Worm (Caenorhabditis elegans): ENCODE data around the gene rfth-1.

rfth-1 gene

ce11 chrIV:4472418-4473173, 38.5 kb downstream of the rfth-1 start (continued):
- TF ChIP-seq F37D6.2 (tag; optimal IDR thresholded peaks at IDR 0.05) (no peak), nhr-41 (GFP tag; IDR thresholded peaks at IDR 0.05) (no peak), dpl-1 (GFP tag; optimal IDR thresholded peaks at IDR 0.05) (no peak), madf-5 (GFP tag; IDR thresholded peaks at IDR 0.05) (no peak), ceh-28 (tag; optimal IDR thresholded peaks at IDR 0.05) (no peak), jun-1 (tag; optimal IDR thresholded peaks at IDR 0.05) (no peak), fos-1 (tag; optimal IDR thresholded peaks at IDR 0.05) (no peak), R02D3.7 (tag; optimal IDR thresholded peaks at IDR 0.05) (no peak), dve-1 (tag; optimal IDR thresholded peaks at IDR 0.05; ENCODE audit: insufficient read depth) (peak; percentile 36), nhr-102 (tag; optimal IDR thresholded peaks at IDR 0.05) (no peak), zag-1 (tag; optimal IDR thresholded peaks at IDR 0.05) (no peak), snpc-1.2 (GFP tag; IDR thresholded peaks at IDR 0.05) (no peak), daf-19 (GFP tag; conservative IDR thresholded peaks at IDR 0.05) (no peak), egl-43 (GFP tag; IDR thresholded peaks at IDR 0.05) (no peak; the same call in 1 of the 2 replicates), pha-4 (GFP tag; IDR thresholded peaks at IDR 0.05) (no peak), pha-4 (tag; optimal IDR thresholded peaks at IDR 0.05) (no peak), nhr-6 (tag; optimal IDR thresholded peaks at IDR 0.05) (no peak), ceh-82 (tag; optimal IDR thresholded peaks at IDR 0.05) (no peak), Y48G9A.11 (GFP tag; IDR thresholded peaks at IDR 0.05) (no peak), lin-13 (GFP tag; optimal IDR thresholded peaks at IDR 0.05) (no peak), lim-7 (GFP tag; IDR thresholded peaks at IDR 0.05) (no peak), lsy-2 (tag; optimal IDR thresholded peaks at IDR 0.05) (no peak), ceh-62 (tag; optimal IDR thresholded peaks at IDR 0.05) (no peak), lir-3 (tag; optimal IDR thresholded peaks at IDR 0.05) (no peak), mxl-2 (GFP tag; conservative IDR thresholded peaks at IDR 0.05) (no peak), F44E2.7 (GFP tag; IDR thresholded peaks at IDR 0.05) (no peak), daf-8 (GFP tag; IDR thresholded peaks at IDR 0.05) (no peak), ctbp-1 (GFP tag; IDR thresholded peaks at IDR 0.05) (no peak), gei-8 (GFP tag; optimal IDR thresholded peaks at IDR 0.05) (no peak), F26F4.8 (GFP tag; conservative IDR thresholded peaks at IDR 0.05) (no peak), nhr-25 (tag; optimal IDR thresholded peaks at IDR 0.05; ENCODE audit: borderline replicate concordance, insufficient read depth) (peak; percentile 23), lin-39 (tag; optimal IDR thresholded peaks at IDR 0.05) (no peak), ces-1 (GFP tag; optimal IDR thresholded peaks at IDR 0.05) (no peak), tra-1 (GFP tag; IDR thresholded peaks at IDR 0.05) (0 out of 2 replicates have a peak, but pooled peaks have one; percentile 46), lin-1 (GFP tag; IDR thresholded peaks at IDR 0.05) (no peak), dmd-6 (GFP tag; IDR thresholded peaks at IDR 0.05) (peak; percentile 38), mdl-1 (tag; optimal IDR thresholded peaks at IDR 0.05) (peak in 1 of 2 experiments; percentile 76), unc-39 (tag; optimal IDR thresholded peaks at IDR 0.05) (no peak), D1046.2 (GFP tag; IDR thresholded peaks at IDR 0.05) (no peak), F49E8.2 (tag; optimal IDR thresholded peaks at IDR 0.05; ENCODE audit: borderline replicate concordance) (no peak), nhr-10 (tag; optimal IDR thresholded peaks at IDR 0.05) (no peak), lin-15B (tag; optimal IDR thresholded peaks at IDR 0.05) (no peak), saeg-2 (GFP tag; IDR thresholded peaks at IDR 0.05) (no peak), daf-16 (GFP tag; optimal IDR thresholded peaks at IDR 0.05) (no peak), daf-16 (tag; optimal IDR thresholded peaks at IDR 0.05) (peak; percentile 61), vab-7 (GFP tag; IDR thresholded peaks at IDR 0.05) (no peak), aha-1 (tag) (peak; percentile 97), daf-12 (tag; optimal IDR thresholded peaks at IDR 0.05) (no peak), nhr-48 (tag; optimal IDR thresholded peaks at IDR 0.05) (peak; percentile 65), spr-3 (GFP tag; optimal IDR thresholded peaks at IDR 0.05) (peak; percentile 13), hif-1 (tag; optimal IDR thresholded peaks at IDR 0.05) (no peak)
